Fruit fly (Drosophila melanogaster) whole organism, prepupa: Measurements from ENCODE around the gene CG3349.

Experiments
- CG31627 ChIP-seq: fragments of 200-800 bp; sonication (Bioruptor generic); optimal IDR thresholded peaks from 3 replicates; lab custom pipeline; 2016; ENCODE audit warnings: missing biosample characterization, missing genetic modification characterization
- CG8119 ChIP-seq: fragments of 200-800 bp; sonication (Bioruptor generic); IDR thresholded peaks from 3 replicates; pipeline ENCODE4 v1.3.6; 2022; ENCODE audit warnings: missing biosample characterization, missing genetic modification characterization

DNA sequence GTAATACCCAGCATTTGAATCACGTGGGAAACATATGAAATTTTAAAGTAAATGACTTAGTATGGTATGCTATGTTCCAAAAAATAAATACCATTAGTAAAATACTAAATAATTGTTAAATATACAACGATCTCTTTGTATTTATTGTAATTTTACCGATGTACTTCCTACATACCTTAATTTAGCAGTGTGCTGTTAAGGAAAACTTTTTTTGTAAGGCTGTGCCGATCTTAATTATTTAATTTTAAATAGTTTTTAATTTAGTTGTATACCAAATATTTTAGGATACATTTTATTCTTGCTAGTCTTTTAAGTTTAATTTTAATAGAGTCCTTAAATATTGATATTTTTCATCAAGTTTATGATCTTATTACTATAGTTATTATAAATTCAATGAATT is 10.9 kb upstream of the CG3349 start:
- TF ChIP-seq CG8119 (GFP tag; lab: Robert Waterston, UW) = no peak
- TF ChIP-seq CG31627 = no peak
